Worm (Caenorhabditis elegans): ENCODE results near the gene ZC449.1.

ZC449.1 gene

DNA sequence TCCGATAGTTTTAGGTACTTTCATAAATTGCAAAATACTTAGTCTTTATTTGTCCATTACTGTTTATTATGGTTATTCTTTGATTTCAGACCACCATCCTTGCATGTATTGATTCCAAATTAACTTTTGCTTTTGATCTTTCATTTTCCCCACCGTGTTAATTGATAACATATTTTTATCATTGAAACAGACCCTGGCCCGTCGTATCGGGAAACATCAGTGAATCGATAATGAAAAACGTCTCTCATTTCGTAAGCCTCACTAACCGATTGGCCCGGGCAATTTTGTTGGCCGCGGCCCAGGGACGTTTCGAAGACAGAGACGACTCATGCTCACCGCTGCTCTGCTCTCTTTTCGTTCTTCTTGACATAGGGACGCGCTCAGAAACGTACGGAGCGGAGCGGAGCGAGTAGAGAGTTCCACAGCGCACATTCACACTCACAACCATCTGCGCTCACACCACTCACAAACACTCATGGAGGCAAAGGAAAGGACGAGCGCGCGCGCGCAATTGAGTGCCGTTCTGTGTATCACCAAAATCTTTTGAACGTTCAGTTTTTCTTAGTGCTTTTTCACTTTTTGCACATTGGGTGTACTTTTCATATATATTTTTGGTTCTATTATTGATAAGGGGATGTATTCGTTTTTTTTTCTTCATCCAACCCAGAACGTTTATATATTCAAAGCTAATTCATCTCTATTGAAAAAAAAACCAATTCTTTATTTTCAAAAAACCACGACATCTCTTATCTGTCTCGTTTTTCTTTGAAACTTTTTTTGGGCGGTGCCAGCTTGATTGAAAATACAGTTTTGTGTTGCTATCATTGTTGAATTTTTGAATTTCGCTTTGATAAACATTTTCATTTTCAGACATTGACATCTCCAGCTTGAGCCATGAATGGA, 39.8 kb downstream of the ZC449.1 start, which contains the start of gene C24H10.2:
TSS of gene C24H10.2 (plus strand) at position 853 of the 903 bp plus-strand sequence.
- TF ChIP-seq unc-62 (GFP tag; optimal IDR thresholded peaks at IDR 0.05), result no peak

DNA sequence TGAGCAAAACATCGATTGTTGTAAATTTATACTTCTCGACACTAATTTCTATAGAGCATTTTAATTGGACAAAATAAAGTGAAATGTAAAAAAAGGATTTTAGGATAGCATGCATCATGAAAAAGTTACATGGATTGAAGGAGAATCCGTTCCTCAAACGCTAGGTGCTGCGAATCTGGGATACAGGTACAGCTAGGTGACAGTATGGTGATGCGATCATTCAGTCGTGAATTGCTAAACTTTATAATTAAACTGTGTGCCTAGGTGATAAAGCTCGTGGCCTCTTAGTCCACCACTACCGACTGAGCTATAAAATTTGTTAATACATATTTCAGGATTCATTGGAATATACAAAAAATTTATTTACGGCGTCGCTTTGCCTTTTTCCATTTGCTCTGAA, 42.4 kb downstream of the ZC449.1 start:
- TF ChIP-seq unc-62 (GFP tag; optimal IDR thresholded peaks at IDR 0.05), result no peak

DNA sequence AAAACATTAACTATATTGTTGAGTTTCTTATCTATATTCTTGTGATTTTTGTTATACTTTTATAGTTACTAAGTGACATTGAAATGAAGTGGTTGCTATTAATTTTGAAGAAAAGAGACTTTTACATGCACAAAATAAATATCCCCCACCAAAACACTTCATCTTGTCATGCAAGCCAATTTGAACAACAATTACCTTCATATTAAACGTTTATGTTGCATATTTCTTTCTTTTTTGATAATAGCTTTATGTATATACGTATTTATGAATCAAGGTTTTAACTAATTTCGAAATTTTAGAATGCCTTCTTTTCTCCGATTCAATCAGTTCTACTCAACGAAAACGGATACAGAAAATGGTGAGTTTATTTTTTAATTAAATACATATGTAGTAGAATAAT, 43.6 kb downstream of the ZC449.1 start, which contains the start of gene clc-7:
TSS of gene clc-7 (plus strand) at position 301 of the 400 bp plus-strand sequence.
- no peak for TF ChIP-seq unc-62 (GFP tag; optimal IDR thresholded peaks at IDR 0.05)

DNA sequence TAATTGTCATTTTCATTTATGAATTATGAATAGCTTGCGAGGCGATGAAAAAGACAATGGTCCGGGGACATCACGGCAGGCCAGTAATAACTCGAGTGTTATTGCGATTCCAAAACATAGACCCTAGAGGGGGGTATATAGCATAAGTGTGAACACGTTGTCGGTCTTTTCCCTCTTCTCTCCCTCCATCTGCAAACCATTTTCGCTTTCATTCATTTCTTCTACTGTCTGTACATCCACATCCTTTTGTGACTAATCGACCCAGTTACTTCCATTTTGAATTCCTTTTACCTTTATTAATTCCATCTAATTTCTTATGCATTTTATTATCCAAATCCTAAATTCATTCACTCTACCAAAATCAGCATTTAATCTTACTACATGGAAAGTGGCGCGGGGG, 46.8 kb downstream of the ZC449.1 start:
- no peak for TF ChIP-seq unc-62 (GFP tag; optimal IDR thresholded peaks at IDR 0.05)

DNA sequence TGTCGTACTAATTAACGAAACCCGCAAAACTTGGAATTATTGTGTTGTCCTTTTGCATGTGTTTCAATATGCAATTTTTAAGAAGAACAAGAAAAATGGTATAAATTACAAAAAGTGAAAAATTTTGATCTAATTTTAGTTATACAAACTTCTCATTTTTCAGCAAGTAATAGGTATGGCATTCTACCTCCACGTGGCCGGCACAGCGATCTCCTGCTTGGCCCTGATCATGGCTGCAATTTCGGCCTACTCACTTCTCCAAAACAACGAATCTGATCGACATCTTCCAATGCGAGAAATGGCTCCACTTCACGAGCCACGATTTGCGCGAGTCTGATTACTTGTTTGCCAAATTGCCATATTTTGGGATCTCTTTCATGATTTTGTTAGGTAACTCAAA, 49.7 kb downstream of the ZC449.1 start:
- no peak for TF ChIP-seq unc-62 (GFP tag; optimal IDR thresholded peaks at IDR 0.05)

DNA sequence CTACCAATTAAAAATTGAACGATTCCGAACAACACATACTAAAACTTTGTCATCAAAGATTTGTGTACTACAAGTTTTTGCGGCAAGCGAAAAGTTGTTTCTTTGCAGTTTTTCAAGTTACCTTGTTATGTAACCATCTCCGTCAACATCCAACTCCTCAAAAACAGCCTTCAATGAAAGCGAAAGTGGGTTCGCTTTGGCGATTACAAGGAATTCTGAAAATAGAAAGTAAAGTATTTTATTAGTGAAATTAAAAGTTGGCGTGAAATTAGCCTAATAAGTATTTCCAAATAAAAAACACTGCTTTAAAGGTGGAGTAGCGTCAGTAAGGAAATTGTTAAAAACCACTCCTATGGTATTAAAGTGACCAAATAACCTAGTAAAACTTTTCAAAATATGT, 51.3 kb downstream of the ZC449.1 start:
- no peak for TF ChIP-seq unc-62 (GFP tag; optimal IDR thresholded peaks at IDR 0.05)

Data from whole organism, dauer.